Worm (Caenorhabditis elegans) whole organism, mixed stage, embryonic: ENCODE data around the gene lelo-3.
A peak's percentile ranks its signal among the peaks of the same experiment; 100 is the strongest.

Experiments used
- M03D4.4 ChIP-seq: sonication (generic microtip); optimal IDR thresholded peaks from 2 replicates; lab custom pipeline; 2017; ENCODE audit warnings: mild to moderate bottlenecking, missing genetic modification characterization, missing compliant biosample characterization
- blmp-1 ChIP-seq: fragments of 150-350 bp; optimal IDR thresholded peaks from 2 replicates; lab custom pipeline; 2014; ENCODE audit warnings: missing biosample characterization, missing genetic modification characterization
- ceh-39 ChIP-seq: fragments of 150-350 bp; optimal IDR thresholded peaks from 2 replicates; lab custom pipeline; 2014; ENCODE audit warnings: missing biosample characterization, missing genetic modification characterization
- ceh-43 ChIP-seq: fragments of 200-800 bp; sonication (Bioruptor generic); optimal IDR thresholded peaks from 2 replicates; lab custom pipeline; 2018; ENCODE audit warnings: mild to moderate bottlenecking, missing genetic modification characterization, moderate library complexity, missing compliant biosample characterization
- ces-1 ChIP-seq: fragments of 150-350 bp; optimal IDR thresholded peaks from 2 replicates; lab custom pipeline; 2014; ENCODE audit warnings: missing biosample characterization, missing genetic modification reagents, missing genetic modification characterization
- cnd-1 ChIP-seq: fragments of 200-800 bp; sonication (Bioruptor generic); optimal IDR thresholded peaks from 2 replicates; lab custom pipeline; 2018; ENCODE audit warnings: mild to moderate bottlenecking, missing genetic modification characterization, missing compliant biosample characterization
- drap-1 ChIP-seq: fragments of 200-800 bp; sonication (Bioruptor generic); optimal IDR thresholded peaks from 3 replicates; lab custom pipeline; 2018; ENCODE audit warnings: mild to moderate bottlenecking, missing genetic modification characterization, missing compliant biosample characterization
- elt-1 ChIP-seq: sonication (generic microtip); optimal IDR thresholded peaks from 2 replicates; lab custom pipeline; 2017; ENCODE audit warnings: missing genetic modification characterization, mild to moderate bottlenecking, missing compliant biosample characterization, antibody characterized with exemption, moderate library complexity, borderline replicate concordance; ENCODE audit not compliant: insufficient read depth
- flh-1 ChIP-seq: fragments of 200-800 bp; sonication (Bioruptor generic); optimal IDR thresholded peaks from 2 replicates; lab custom pipeline; 2018; ENCODE audit warnings: mild to moderate bottlenecking, missing genetic modification characterization, moderate library complexity, missing compliant biosample characterization
- ham-2 ChIP-seq: fragments of 200-800 bp; sonication (Bioruptor generic); optimal IDR thresholded peaks from 2 replicates; lab custom pipeline; 2018; ENCODE audit warnings: mild to moderate bottlenecking, missing genetic modification characterization, missing compliant biosample characterization
- hlh-1 ChIP-seq: fragments of 150-350 bp; optimal IDR thresholded peaks from 2 replicates; lab custom pipeline; 2014; ENCODE audit warnings: missing biosample characterization, missing genetic modification reagents, missing genetic modification characterization
- lin-13 ChIP-seq: fragments of 150-350 bp; optimal IDR thresholded peaks from 2 replicates; lab custom pipeline; 2014; ENCODE audit warnings: missing biosample characterization, missing genetic modification characterization
- lin-32 ChIP-seq: fragments of 200-800 bp; sonication (Bioruptor generic); optimal IDR thresholded peaks from 2 replicates; lab custom pipeline; 2018; ENCODE audit warnings: mild to moderate bottlenecking, missing genetic modification characterization, missing compliant biosample characterization
- lsy-2 ChIP-seq: fragments of 150-350 bp; optimal IDR thresholded peaks from 2 replicates; lab custom pipeline; 2014; ENCODE audit warnings: missing biosample characterization, missing genetic modification characterization
- mep-1 ChIP-seq: fragments of 150-350 bp; optimal IDR thresholded peaks from 2 replicates; lab custom pipeline; 2017; ENCODE audit warnings: missing biosample characterization, missing genetic modification reagents, missing genetic modification characterization, inconsistent platforms
- mls-2 ChIP-seq: sonication (generic microtip); optimal IDR thresholded peaks from 2 replicates; lab custom pipeline; 2016; ENCODE audit warnings: mild to moderate bottlenecking, missing genetic modification characterization, moderate library complexity, missing compliant biosample characterization
- nhr-12 ChIP-seq: fragments of 150-350 bp; optimal IDR thresholded peaks from 2 replicates; lab custom pipeline; 2014; ENCODE audit warnings: missing biosample characterization, missing genetic modification characterization
- nhr-2 ChIP-seq: fragments of 150-350 bp; optimal IDR thresholded peaks from 2 replicates; lab custom pipeline; 2014; ENCODE audit warnings: missing biosample characterization, missing genetic modification characterization
- nhr-237 ChIP-seq: fragments of 150-350 bp; optimal IDR thresholded peaks from 2 replicates; lab custom pipeline; 2014; ENCODE audit warnings: missing biosample characterization, missing genetic modification characterization
- nhr-76 ChIP-seq: sonication (generic microtip); optimal IDR thresholded peaks from 2 replicates; lab custom pipeline; 2017; ENCODE audit warnings: missing biosample characterization, missing genetic modification characterization
- pha-4 ChIP-seq: fragments of 150-350 bp; optimal IDR thresholded peaks from 2 replicates; lab custom pipeline; 2018; ENCODE audit warnings: missing biosample characterization, missing genetic modification reagents, missing genetic modification characterization
- sem-2 ChIP-seq: fragments of 200-800 bp; sonication (Bioruptor generic); optimal IDR thresholded peaks from 2 replicates; lab custom pipeline; 2018; ENCODE audit warnings: mild to moderate bottlenecking, missing genetic modification characterization, missing compliant biosample characterization
- snpc-4 ChIP-seq: fragments of 150-350 bp; optimal IDR thresholded peaks from 2 replicates; lab custom pipeline; 2014; ENCODE audit warnings: missing biosample characterization, missing genetic modification characterization
- sptf-1 ChIP-seq: sonication (generic microtip); optimal IDR thresholded peaks from 2 replicates; lab custom pipeline; 2017; ENCODE audit warnings: mild to moderate bottlenecking, missing genetic modification characterization, moderate library complexity, missing compliant biosample characterization
- unc-120 ChIP-seq: sonication (generic microtip); optimal IDR thresholded peaks from 2 replicates; lab custom pipeline; 2017; ENCODE audit warnings: missing genetic modification characterization, missing compliant biosample characterization; ENCODE audit not compliant: poor library complexity, severe bottlenecking
- unc-39 ChIP-seq: fragments of 150-350 bp; optimal IDR thresholded peaks from 2 replicates; lab custom pipeline; 2014; ENCODE audit warnings: missing biosample characterization, missing genetic modification characterization
- unc-62 ChIP-seq: fragments of 150-350 bp; optimal IDR thresholded peaks from 2 replicates; lab custom pipeline; 2014; ENCODE audit warnings: missing biosample characterization, missing genetic modification reagents, missing genetic modification characterization
- zip-8 ChIP-seq: fragments of 150-350 bp; optimal IDR thresholded peaks from 2 replicates; lab custom pipeline; 2014; ENCODE audit warnings: missing biosample characterization, missing genetic modification characterization
- ztf-11 ChIP-seq: fragments of 150-350 bp; optimal IDR thresholded peaks from 2 replicates; lab custom pipeline; 2014; ENCODE audit warnings: missing biosample characterization, missing genetic modification characterization

lelo-3 gene

DNA sequence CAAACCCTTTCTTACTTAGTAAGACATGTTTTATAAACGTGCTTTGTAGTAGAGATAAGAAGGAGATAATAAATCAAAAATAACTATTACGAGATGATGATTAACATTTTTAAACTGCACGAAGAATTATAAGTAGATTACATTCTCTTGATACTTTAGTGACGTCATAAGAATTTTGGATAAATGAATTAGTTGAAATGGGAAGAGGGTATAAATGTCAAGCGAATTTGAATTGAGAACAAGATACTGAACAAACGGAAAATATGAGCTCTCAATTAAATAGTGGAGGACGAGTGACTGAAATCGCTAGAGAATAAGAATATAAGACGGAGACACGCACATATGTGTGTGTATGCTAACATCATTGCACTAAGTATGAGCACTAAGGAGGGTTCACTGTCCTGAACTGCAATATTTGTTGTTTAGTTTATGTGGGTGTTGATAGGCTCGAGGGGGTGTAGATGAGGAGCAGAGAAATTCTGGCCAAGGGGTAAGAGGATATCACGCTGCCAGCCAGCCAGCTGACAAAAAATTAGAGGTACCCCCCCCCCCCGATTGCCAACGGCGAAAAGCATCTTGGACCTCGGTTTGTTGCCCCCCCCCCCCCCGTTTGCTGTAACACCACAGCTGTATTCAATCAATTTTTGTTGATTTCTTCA, 18.2 kb upstream of the lelo-3 start:
- TF ChIP-seq nhr-2 (no peak), drap-1 (GFP tag; lab: Kevin White, UChicago) (no peak), unc-62 (GFP tag; lab: Kevin White, UChicago) (no peak), zip-8 (tag; lab: Kevin White, UChicago) (peak; percentile 56), M03D4.4 (tag; lab: Kevin White, UChicago) (peak; percentile 65), unc-39 (tag; lab: Kevin White, UChicago) (no peak), nhr-76 (tag; lab: Kevin White, UChicago) (no peak), lin-13 (tag; lab: Kevin White, UChicago) (no peak), unc-120 (peak; percentile 45), ces-1 (GFP tag; lab: Kevin White, UChicago) (peak; percentile 36), sptf-1 (peak; percentile 60), mls-2 (tag; lab: Kevin White, UChicago) (peak; percentile 5), nhr-237 (tag; lab: Kevin White, UChicago) (no peak), sem-2 (GFP tag; lab: Kevin White, UChicago) (no peak)

DNA sequence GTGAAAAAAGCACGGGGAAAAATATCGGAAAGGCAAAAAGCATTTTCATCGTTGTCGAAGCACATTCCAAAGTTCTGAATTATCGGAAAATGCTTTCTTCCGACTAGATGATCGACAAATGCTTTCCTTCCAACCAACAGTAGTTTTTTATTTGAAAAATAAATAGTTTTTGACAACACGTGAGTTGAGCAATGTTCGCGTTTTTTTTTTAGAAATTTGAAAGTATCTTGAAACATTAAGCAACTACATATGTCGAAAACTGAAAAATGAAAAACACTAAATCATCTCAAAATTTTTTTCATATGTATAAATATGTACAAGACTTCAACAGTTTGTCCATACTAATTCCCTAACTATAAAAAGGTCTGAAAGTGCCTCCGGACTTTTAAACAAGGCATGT, 17.2 kb upstream of the lelo-3 start, which contains the start of gene hsp-25:
Gene hsp-25 (minus strand): TSS at position 101 of the 400 bp plus-strand sequence.
- TF ChIP-seq flh-1 (GFP tag; lab: Kevin White, UChicago) (no peak), lin-32 (GFP tag; lab: Kevin White, UChicago) (no peak), ham-2 (GFP tag; lab: Kevin White, UChicago) (no peak), zip-8 (tag; lab: Kevin White, UChicago) (no peak), unc-120 (no peak), sptf-1 (no peak), blmp-1 (tag; lab: Kevin White, UChicago) (no peak), cnd-1 (tag; lab: Kevin White, UChicago) (no peak), lsy-2 (tag; lab: Kevin White, UChicago) (no peak), ceh-43 (GFP tag; lab: Kevin White, UChicago) (no peak), ceh-39 (no peak), mls-2 (tag; lab: Kevin White, UChicago) (no peak), elt-1 (tag; lab: Kevin White, UChicago) (no peak), nhr-2 (no peak), snpc-4 (tag; lab: Kevin White, UChicago) (no peak), M03D4.4 (tag; lab: Kevin White, UChicago) (no peak), nhr-237 (tag; lab: Kevin White, UChicago) (no peak), mep-1 (no peak)

DNA sequence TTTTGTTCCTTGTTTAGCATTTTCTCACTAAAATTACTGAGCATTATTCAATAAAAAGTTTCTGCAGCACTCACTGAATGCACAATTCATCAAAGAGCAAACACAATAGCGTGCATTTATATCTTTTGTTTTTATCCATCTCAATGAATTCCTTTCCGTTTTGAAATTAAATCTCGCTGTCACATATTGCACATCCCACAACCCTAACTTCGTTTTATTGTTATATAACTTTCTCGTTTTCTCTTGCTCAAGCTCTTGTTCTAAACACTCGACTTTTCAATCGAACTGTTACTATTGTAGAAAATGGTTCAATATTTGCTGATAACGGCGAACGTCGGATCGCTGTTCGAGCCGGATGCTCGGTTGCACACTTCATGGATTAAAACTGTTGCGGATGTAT, 8.8 kb upstream of the lelo-3 start, which contains the start of gene ipp-5:
Gene ipp-5 (plus strand): TSS at position 301 of the 400 bp plus-strand sequence.
- no peak for TF ChIP-seq pha-4
- TF ChIP-seq lsy-2 (tag; lab: Kevin White, UChicago): no peak
- no peak for TF ChIP-seq unc-62 (GFP tag; lab: Kevin White, UChicago)
- TF ChIP-seq sptf-1: no peak
- no peak for TF ChIP-seq lin-32 (GFP tag; lab: Kevin White, UChicago)
- TF ChIP-seq ceh-43 (GFP tag; lab: Kevin White, UChicago): no peak

DNA sequence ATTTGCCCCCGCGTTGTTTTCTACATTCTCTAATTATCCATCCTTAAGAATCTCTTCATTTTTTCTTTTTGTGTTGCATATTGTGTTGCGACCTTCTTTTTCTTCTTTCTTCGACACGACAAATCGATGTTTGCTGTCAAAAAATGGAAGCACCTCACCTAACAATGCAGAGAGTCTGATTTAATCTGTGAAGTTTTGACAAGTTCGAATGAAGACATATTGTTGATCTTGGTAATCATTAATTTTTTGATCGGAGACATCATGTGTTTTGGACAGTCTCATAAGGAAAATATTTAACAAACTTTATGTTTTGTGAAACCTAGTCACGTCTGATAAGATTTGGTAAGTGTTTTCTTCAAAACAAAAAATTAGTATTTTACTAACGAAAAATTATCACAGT, 6.7 kb upstream of the lelo-3 start:
- TF ChIP-seq drap-1 (GFP tag; lab: Kevin White, UChicago): no peak
- TF ChIP-seq nhr-2: no peak
- no peak for TF ChIP-seq blmp-1 (tag; lab: Kevin White, UChicago)
- TF ChIP-seq snpc-4 (tag; lab: Kevin White, UChicago): no peak
- no peak for TF ChIP-seq nhr-76 (tag; lab: Kevin White, UChicago)
- TF ChIP-seq sptf-1: no peak
- TF ChIP-seq elt-1 (tag; lab: Kevin White, UChicago): no peak
- TF ChIP-seq ham-2 (GFP tag; lab: Kevin White, UChicago): no peak
- TF ChIP-seq ceh-43 (GFP tag; lab: Kevin White, UChicago): no peak
- TF ChIP-seq hlh-1: no peak
- TF ChIP-seq cnd-1 (tag; lab: Kevin White, UChicago): no peak
- TF ChIP-seq nhr-12 (tag; lab: Kevin White, UChicago): no peak
- TF ChIP-seq ztf-11 (tag; lab: Kevin White, UChicago): no peak
- no peak for TF ChIP-seq lsy-2 (tag; lab: Kevin White, UChicago)
- no peak for TF ChIP-seq sem-2 (GFP tag; lab: Kevin White, UChicago)
- TF ChIP-seq, all 35 proteins: peak for 0
